Fruit fly (Drosophila melanogaster) whole organism, wandering third instar larva: Measurements from ENCODE around the gene CG45075.
A peak's percentile ranks its signal among the peaks of the same experiment; 100 is the strongest.

ENCODE experiments used
- Abd-B ChIP-seq: fragments of >200 bp; optimal IDR thresholded peaks from 2 replicates; lab custom pipeline; 2017; ENCODE audit warnings: missing biosample characterization, missing genetic modification characterization
- CG32264 ChIP-seq: fragments of 200-800 bp; sonication (Bioruptor generic); optimal IDR thresholded peaks from 2 replicates; lab custom pipeline; 2016; ENCODE audit warnings: missing biosample characterization, missing genetic modification characterization
- CG9705 ChIP-seq: fragments of 200-800 bp; sonication (Bioruptor generic); optimal IDR thresholded peaks from 2 replicates; lab custom pipeline; 2018; ENCODE audit warnings: missing biosample characterization, mild to moderate bottlenecking, missing genetic modification characterization
- CrebA ChIP-seq: fragments of 200-800 bp; sonication (Bioruptor generic); optimal IDR thresholded peaks from 2 replicates; lab custom pipeline; 2016; ENCODE audit warnings: missing biosample characterization, mild to moderate bottlenecking, missing genetic modification characterization, borderline replicate concordance
- Dfd ChIP-seq: fragments of >200 bp; optimal IDR thresholded peaks from 2 replicates; lab custom pipeline; 2017; ENCODE audit warnings: missing biosample characterization, missing genetic modification characterization
- Dif ChIP-seq: fragments of 200-275, 200-300 bp; sonication (Bioruptor generic); optimal IDR thresholded peaks from 2 replicates; lab custom pipeline; 2018; ENCODE audit warnings: missing biosample characterization, missing genetic modification characterization; ENCODE audit not compliant: partially characterized antibody
- GATAd ChIP-seq: sonication (Bioruptor generic); optimal IDR thresholded peaks from 2 replicates; lab custom pipeline; 2016; ENCODE audit warnings: missing biosample characterization, missing genetic modification characterization
- HLH106 ChIP-seq: fragments of 200-800 bp; optimal IDR thresholded peaks from 3 replicates; lab custom pipeline; 2019; ENCODE audit warnings: missing biosample characterization, mild to moderate bottlenecking, missing genetic modification characterization, moderate library complexity
- Hnf4 ChIP-seq: fragments of 200-800 bp; sonication (Bioruptor generic); optimal IDR thresholded peaks from 2 replicates; lab custom pipeline; 2016; ENCODE audit warnings: missing biosample characterization, mild to moderate bottlenecking, missing genetic modification characterization
- Hr78 ChIP-seq: fragments of >200 bp; optimal IDR thresholded peaks from 2 replicates; lab custom pipeline; 2017; ENCODE audit warnings: missing biosample characterization, missing genetic modification characterization
- Hr83 ChIP-seq: fragments of 200-300 bp; sonication (Bioruptor generic); optimal IDR thresholded peaks from 2 replicates; lab custom pipeline; 2016; ENCODE audit warnings: missing biosample characterization, mild to moderate bottlenecking, missing genetic modification characterization, moderate library complexity; ENCODE audit not compliant: poor library complexity, severe bottlenecking
- Jra ChIP-seq: sonication (Bioruptor generic); optimal IDR thresholded peaks from 2 replicates; lab custom pipeline; 2016; ENCODE audit warnings: missing biosample characterization, missing genetic modification characterization
- Mio ChIP-seq: sonication (Bioruptor generic); optimal IDR thresholded peaks from 2 replicates; lab custom pipeline; 2016; ENCODE audit warnings: missing biosample characterization, missing genetic modification characterization
- Myc ChIP-seq: fragments of >200 bp; optimal IDR thresholded peaks from 2 replicates; lab custom pipeline; 2017
- N ChIP-seq: fragments of >200 bp; optimal IDR thresholded peaks from 2 replicates; lab custom pipeline; 2018; ENCODE audit warnings: missing biosample characterization, missing external identifiers, missing genetic modification characterization
- OdsH ChIP-seq: fragments of 200-800 bp; sonication (Bioruptor generic); optimal IDR thresholded peaks from 2 replicates; lab custom pipeline; 2016; ENCODE audit warnings: missing biosample characterization, mild to moderate bottlenecking, missing genetic modification characterization
- Rel ChIP-seq, 2 experiments: fragments of 200-800 bp; sonication (Bioruptor generic) in 1 of 2; optimal IDR thresholded peaks; 2 replicates in 1 of 2; 3 replicates in 1 of 2; lab custom pipeline; 2016 to 2019; ENCODE audit warnings: mild to moderate bottlenecking in 2 of 2, missing biosample characterization in 2 of 2, missing genetic modification characterization in 2 of 2, moderate library complexity in 1 of 2
- Sp1 ChIP-seq: fragments of 200-800 bp; sonication (Bioruptor generic); optimal IDR thresholded peaks from 3 replicates; lab custom pipeline; 2019; ENCODE audit warnings: missing biosample characterization, mild to moderate bottlenecking, missing genetic modification characterization, moderate library complexity
- Vsx2 ChIP-seq: fragments of 200-300, 225-300 bp; sonication (Bioruptor generic); optimal IDR thresholded peaks from 2 replicates; lab custom pipeline; 2018; ENCODE audit warnings: missing biosample characterization, missing genetic modification characterization; ENCODE audit not compliant: partially characterized antibody
- br ChIP-seq: fragments of 200-800 bp; sonication (Bioruptor generic); optimal IDR thresholded peaks from 2 replicates; lab custom pipeline; 2016; ENCODE audit warnings: missing biosample characterization, missing genetic modification characterization
- brk ChIP-seq: fragments of 200-800 bp; sonication (Bioruptor generic); optimal IDR thresholded peaks from 2 replicates; lab custom pipeline; 2016; ENCODE audit warnings: missing biosample characterization, mild to moderate bottlenecking, missing genetic modification characterization
- dl ChIP-seq, 2 experiments: fragments of 175-275, 200-275 bp in 1 of 2; fragments of 200-275 bp in 1 of 2; sonication (Bioruptor generic); optimal IDR thresholded peaks; lab custom pipeline; 2018; ENCODE audit warnings: mild to moderate bottlenecking in 2 of 2, missing biosample characterization in 2 of 2, missing genetic modification characterization in 2 of 2, moderate library complexity in 2 of 2; ENCODE audit not compliant: partially characterized antibody in 2 of 2, insufficient read depth in 1 of 2
- dmrt93B ChIP-seq: fragments of 200-800 bp; sonication (Bioruptor generic); optimal IDR thresholded peaks from 2 replicates; lab custom pipeline; 2018; ENCODE audit warnings: missing biosample characterization, mild to moderate bottlenecking, missing genetic modification characterization
- dsf ChIP-seq: sonication (Bioruptor generic); optimal IDR thresholded peaks from 2 replicates; lab custom pipeline; 2016; ENCODE audit warnings: missing biosample characterization, missing genetic modification characterization, borderline replicate concordance
- ey ChIP-seq: fragments of 200-800 bp; sonication (Bioruptor generic); optimal IDR thresholded peaks from 2 replicates; lab custom pipeline; 2016; ENCODE audit warnings: missing biosample characterization, missing genetic modification characterization
- foxo ChIP-seq, 2 experiments: fragments of 200-800 bp; sonication (Bioruptor generic); optimal IDR thresholded peaks; 2 replicates in 1 of 2; 3 replicates in 1 of 2; lab custom pipeline; 2016 to 2017; ENCODE audit warnings: missing biosample characterization in 2 of 2, missing genetic modification characterization in 2 of 2
- fru ChIP-seq: fragments of 200-800 bp; sonication (Bioruptor generic); optimal IDR thresholded peaks from 3 replicates; lab custom pipeline; 2016; ENCODE audit warnings: missing biosample characterization, mild to moderate bottlenecking, missing genetic modification characterization
- h ChIP-seq: fragments of 200-800 bp; sonication (Bioruptor generic); optimal IDR thresholded peaks from 3 replicates; lab custom pipeline; 2016; ENCODE audit warnings: missing biosample characterization, mild to moderate bottlenecking, missing genetic modification characterization
- jim ChIP-seq: fragments of 175-275, 200-325 bp; sonication (Bioruptor generic); optimal IDR thresholded peaks from 2 replicates; lab custom pipeline; 2016; ENCODE audit warnings: missing biosample characterization, mild to moderate bottlenecking, missing genetic modification characterization
- lola ChIP-seq: fragments of >200 bp; optimal IDR thresholded peaks from 2 replicates; lab custom pipeline; 2017; ENCODE audit warnings: missing biosample characterization, missing genetic modification characterization
- pan ChIP-seq: fragments of >200 bp; optimal IDR thresholded peaks from 2 replicates; lab custom pipeline; 2017
- psq ChIP-seq: fragments of 200-800 bp; sonication (Bioruptor generic); optimal IDR thresholded peaks from 3 replicates; lab custom pipeline; 2017; ENCODE audit warnings: missing biosample characterization, mild to moderate bottlenecking, missing genetic modification characterization, moderate library complexity
- rgr ChIP-seq: fragments of 200-800 bp; sonication (Bioruptor generic); optimal IDR thresholded peaks from 3 replicates; lab custom pipeline; 2016; ENCODE audit warnings: missing biosample characterization, mild to moderate bottlenecking, missing genetic modification characterization
- sage ChIP-seq: fragments of 200-800 bp; sonication (Bioruptor generic); optimal IDR thresholded peaks from 2 replicates; lab custom pipeline; 2016; ENCODE audit warnings: missing biosample characterization, mild to moderate bottlenecking, missing genetic modification characterization
- sv ChIP-seq: fragments of 200-800 bp; sonication (Bioruptor generic); optimal IDR thresholded peaks from 3 replicates; lab custom pipeline; 2016; ENCODE audit warnings: missing biosample characterization, missing genetic modification characterization
- tai ChIP-seq: sonication (Bioruptor generic); optimal IDR thresholded peaks from 2 replicates; lab custom pipeline; 2016; ENCODE audit warnings: missing biosample characterization, missing genetic modification characterization
- usp ChIP-seq: fragments of >200 bp; optimal IDR thresholded peaks from 2 replicates; lab custom pipeline; 2017; ENCODE audit warnings: missing biosample characterization, missing genetic modification characterization
- woc ChIP-seq: sonication (Bioruptor generic); optimal IDR thresholded peaks from 2 replicates; lab custom pipeline; 2016; ENCODE audit warnings: missing biosample characterization, mild to moderate bottlenecking, missing genetic modification characterization

CG45075 gene

DNA sequence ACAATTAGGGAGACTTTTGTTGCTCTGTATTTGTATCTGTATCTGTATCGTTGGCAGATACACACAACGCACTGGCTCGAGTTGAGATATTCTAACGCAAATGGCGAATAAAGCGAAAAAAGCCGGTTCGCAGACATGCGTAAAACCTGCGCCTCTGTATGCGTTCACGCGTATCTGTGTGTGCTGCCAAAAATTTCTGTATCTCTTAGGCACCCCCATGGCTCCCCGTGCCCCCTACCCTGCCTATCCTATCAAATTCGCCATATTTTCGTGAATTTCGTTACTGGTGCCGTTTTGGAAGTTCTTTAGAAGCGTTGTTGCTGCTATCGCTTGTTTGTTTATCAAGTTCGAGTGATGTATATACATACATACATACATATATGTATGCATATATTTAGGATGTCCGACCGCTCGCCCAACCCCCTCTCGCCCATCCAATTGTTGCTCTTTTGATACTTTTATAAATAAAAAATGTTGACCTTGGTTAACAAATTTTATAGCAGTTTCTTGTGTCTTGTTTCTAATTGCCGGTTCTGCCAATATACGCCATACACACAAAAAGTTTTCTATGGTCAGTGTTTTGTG, 5.4 kb upstream of the CG45075 start:
- no peak for TF ChIP-seq ey
- no peak for TF ChIP-seq dmrt93B (GFP tag; lab: Kevin White, UChicago)
- TF ChIP-seq N (GFP tag; lab: Kevin White, UChicago), result no peak
- no peak for TF ChIP-seq Sp1 (GFP tag; lab: Kevin White, UChicago)
- no peak for TF ChIP-seq woc (GFP tag; lab: Kevin White, UChicago)
- no peak for TF ChIP-seq sage (GFP tag; lab: Kevin White, UChicago)
- TF ChIP-seq dsf, result no peak
- TF ChIP-seq Hr78 (GFP tag; lab: Kevin White, UChicago), result no peak
- TF ChIP-seq OdsH, result peak; percentile 49
- TF ChIP-seq pan, result no peak
- peak; percentile 22 for TF ChIP-seq HLH106 (tag; lab: Kevin White, UChicago)
- peak; percentile 43 for TF ChIP-seq tai (GFP tag; lab: Kevin White, UChicago)
- TF ChIP-seq fru (GFP tag; lab: Kevin White, UChicago), result peak; percentile 41
- TF ChIP-seq rgr (GFP tag; lab: Kevin White, UChicago), result no peak
- no peak for TF ChIP-seq foxo (GFP tag; optimal IDR thresholded peaks at IDR 0.05; lab: Kevin White, UChicago)
- TF ChIP-seq CG32264 (GFP tag; lab: Kevin White, UChicago), result no peak
- TF ChIP-seq Rel (GFP tag; optimal IDR thresholded peaks at IDR 0.05; lab: Kevin White, UChicago), result peak; percentile 25
- TF ChIP-seq Rel (tag; optimal IDR thresholded peaks at IDR 0.05; lab: Kevin White, UChicago), result peak; percentile 40
- TF ChIP-seq Dfd, result no peak
- no peak for TF ChIP-seq CG9705 (GFP tag; lab: Kevin White, UChicago)
- TF ChIP-seq Mio (GFP tag; lab: Kevin White, UChicago), result no peak
- TF ChIP-seq Jra (GFP tag; lab: Kevin White, UChicago), result no peak
- peak; percentile 48 for TF ChIP-seq psq
- no peak for TF ChIP-seq lola
- peak; percentile 27 for TF ChIP-seq brk (GFP tag; lab: Kevin White, UChicago)
- TF ChIP-seq Dif (GFP tag; lab: Kevin White, UChicago), result peak; percentile 52
- peak; percentile 51 for TF ChIP-seq h (GFP tag; lab: Kevin White, UChicago)
- TF ChIP-seq br, result peak; percentile 4
- no peak for TF ChIP-seq GATAd (GFP tag; lab: Kevin White, UChicago)
- TF ChIP-seq Vsx2 (GFP tag; lab: Kevin White, UChicago), result no peak
- no peak for TF ChIP-seq Myc (lab: Kevin White, UChicago)
- no peak for TF ChIP-seq dl (GFP tag; optimal IDR thresholded peaks at IDR 0.05; lab: Kevin White, UChicago; ENCODE audit: insufficient read depth in 1 of 2, partially characterized antibody in 2 of 2)
- TF ChIP-seq usp, result no peak
- no peak for TF ChIP-seq sv (GFP tag; lab: Kevin White, UChicago)
- no peak for TF ChIP-seq Abd-B (GFP tag; lab: Kevin White, UChicago)
- no peak for TF ChIP-seq jim
- peak; percentile 52 for TF ChIP-seq Hr83 (GFP tag; lab: Kevin White, UChicago)
- TF ChIP-seq CrebA (GFP tag; lab: Kevin White, UChicago), result peak; percentile 42
- peak; percentile 66 for TF ChIP-seq Hnf4 (GFP tag; lab: Kevin White, UChicago)

DNA sequence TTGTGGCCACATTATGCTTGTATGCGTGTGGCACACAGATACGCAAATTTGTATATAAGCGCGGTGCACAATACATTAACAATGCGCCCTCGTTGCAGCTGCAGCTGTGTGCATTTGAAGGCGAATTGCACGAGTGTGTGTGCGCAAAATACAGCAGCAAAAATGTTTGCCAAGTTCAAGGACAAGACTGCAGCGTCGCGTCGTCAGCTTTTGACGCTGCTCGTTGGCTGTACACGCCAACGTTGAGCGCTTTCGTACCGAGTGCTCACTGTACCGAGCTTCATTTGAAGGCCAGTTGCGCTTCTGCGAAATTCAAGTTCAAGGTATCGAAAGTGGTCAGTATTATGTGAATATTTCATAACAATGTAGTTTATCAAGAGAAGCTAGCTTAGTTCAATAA, 4.4 kb upstream of the CG45075 start:
- TF ChIP-seq Myc (lab: Kevin White, UChicago), result no peak
- no peak for TF ChIP-seq Mio (GFP tag; lab: Kevin White, UChicago)
- TF ChIP-seq sv (GFP tag; lab: Kevin White, UChicago), result no peak
- peak; percentile 57 for TF ChIP-seq N (GFP tag; lab: Kevin White, UChicago)
- TF ChIP-seq psq, result no peak
- TF ChIP-seq fru (GFP tag; lab: Kevin White, UChicago), result no peak
- TF ChIP-seq Hr83 (GFP tag; lab: Kevin White, UChicago), result peak; percentile 40
- TF ChIP-seq sage (GFP tag; lab: Kevin White, UChicago), result no peak
- no peak for TF ChIP-seq Jra (GFP tag; lab: Kevin White, UChicago)
- no peak for TF ChIP-seq Abd-B (GFP tag; lab: Kevin White, UChicago)
- no peak for TF ChIP-seq Rel (GFP tag; optimal IDR thresholded peaks at IDR 0.05; lab: Kevin White, UChicago)
- TF ChIP-seq Rel (tag; optimal IDR thresholded peaks at IDR 0.05; lab: Kevin White, UChicago), result peak; percentile 2
- no peak for TF ChIP-seq usp
- TF ChIP-seq OdsH, result peak; percentile 13
- peak; percentile 36 for TF ChIP-seq HLH106 (tag; lab: Kevin White, UChicago)
- peak; percentile 14 for TF ChIP-seq Dif (GFP tag; lab: Kevin White, UChicago)
- no peak for TF ChIP-seq GATAd (GFP tag; lab: Kevin White, UChicago)
- TF ChIP-seq lola, result no peak
- no peak for TF ChIP-seq ey
- TF ChIP-seq brk (GFP tag; lab: Kevin White, UChicago), result no peak
